Worm (Caenorhabditis elegans) whole organism, mixed stage, embryonic: ENCODE data around the gene gld-3.

ENCODE experiments used
- M03D4.4 ChIP-seq: sonication (generic microtip); optimal IDR thresholded peaks from 2 replicates; lab custom pipeline; 2017; ENCODE audit warnings: mild to moderate bottlenecking, missing genetic modification characterization, missing compliant biosample characterization
- bed-3 ChIP-seq: fragments of 200-800 bp; sonication (Bioruptor generic); optimal IDR thresholded peaks from 3 replicates; lab custom pipeline; 2018; ENCODE audit warnings: mild to moderate bottlenecking, missing genetic modification characterization, moderate library complexity, missing compliant biosample characterization
- blmp-1 ChIP-seq: fragments of 150-350 bp; optimal IDR thresholded peaks from 2 replicates; lab custom pipeline; 2014; ENCODE audit warnings: missing biosample characterization, missing genetic modification characterization
- ceh-39 ChIP-seq: fragments of 150-350 bp; optimal IDR thresholded peaks from 2 replicates; lab custom pipeline; 2014; ENCODE audit warnings: missing biosample characterization, missing genetic modification characterization
- ceh-83 ChIP-seq: fragments of 200-800 bp; sonication (Bioruptor generic); optimal IDR thresholded peaks from 2 replicates; lab custom pipeline; 2018; ENCODE audit warnings: mild to moderate bottlenecking, missing genetic modification characterization, missing compliant biosample characterization
- ces-1 ChIP-seq: fragments of 150-350 bp; optimal IDR thresholded peaks from 2 replicates; lab custom pipeline; 2014; ENCODE audit warnings: missing biosample characterization, missing genetic modification reagents, missing genetic modification characterization
- cnd-1 ChIP-seq: fragments of 200-800 bp; sonication (Bioruptor generic); optimal IDR thresholded peaks from 2 replicates; lab custom pipeline; 2018; ENCODE audit warnings: mild to moderate bottlenecking, missing genetic modification characterization, missing compliant biosample characterization
- drap-1 ChIP-seq: fragments of 200-800 bp; sonication (Bioruptor generic); optimal IDR thresholded peaks from 3 replicates; lab custom pipeline; 2018; ENCODE audit warnings: mild to moderate bottlenecking, missing genetic modification characterization, missing compliant biosample characterization
- elt-1 ChIP-seq: sonication (generic microtip); optimal IDR thresholded peaks from 2 replicates; lab custom pipeline; 2017; ENCODE audit warnings: missing genetic modification characterization, mild to moderate bottlenecking, missing compliant biosample characterization, antibody characterized with exemption, moderate library complexity, borderline replicate concordance; ENCODE audit not compliant: insufficient read depth
- elt-3 ChIP-seq: fragments of 150-350 bp; optimal IDR thresholded peaks from 2 replicates; lab custom pipeline; 2014; ENCODE audit warnings: missing biosample characterization, missing genetic modification characterization
- flh-1 ChIP-seq: fragments of 200-800 bp; sonication (Bioruptor generic); optimal IDR thresholded peaks from 2 replicates; lab custom pipeline; 2018; ENCODE audit warnings: mild to moderate bottlenecking, missing genetic modification characterization, moderate library complexity, missing compliant biosample characterization
- ham-2 ChIP-seq: fragments of 200-800 bp; sonication (Bioruptor generic); optimal IDR thresholded peaks from 2 replicates; lab custom pipeline; 2018; ENCODE audit warnings: mild to moderate bottlenecking, missing genetic modification characterization, missing compliant biosample characterization
- hlh-1 ChIP-seq: fragments of 150-350 bp; optimal IDR thresholded peaks from 2 replicates; lab custom pipeline; 2014; ENCODE audit warnings: missing biosample characterization, missing genetic modification reagents, missing genetic modification characterization
- lin-13 ChIP-seq: fragments of 150-350 bp; optimal IDR thresholded peaks from 2 replicates; lab custom pipeline; 2014; ENCODE audit warnings: missing biosample characterization, missing genetic modification characterization
- lin-32 ChIP-seq: fragments of 200-800 bp; sonication (Bioruptor generic); optimal IDR thresholded peaks from 2 replicates; lab custom pipeline; 2018; ENCODE audit warnings: mild to moderate bottlenecking, missing genetic modification characterization, missing compliant biosample characterization
- lsy-2 ChIP-seq: fragments of 150-350 bp; optimal IDR thresholded peaks from 2 replicates; lab custom pipeline; 2014; ENCODE audit warnings: missing biosample characterization, missing genetic modification characterization
- mab-5 ChIP-seq: fragments of 150-350 bp; optimal IDR thresholded peaks from 2 replicates; lab custom pipeline; 2014; ENCODE audit warnings: missing biosample characterization, missing genetic modification characterization
- mep-1 ChIP-seq: fragments of 150-350 bp; optimal IDR thresholded peaks from 2 replicates; lab custom pipeline; 2017; ENCODE audit warnings: missing biosample characterization, missing genetic modification reagents, missing genetic modification characterization, inconsistent platforms
- mls-2 ChIP-seq: sonication (generic microtip); optimal IDR thresholded peaks from 2 replicates; lab custom pipeline; 2016; ENCODE audit warnings: mild to moderate bottlenecking, missing genetic modification characterization, moderate library complexity, missing compliant biosample characterization
- nhr-12 ChIP-seq: fragments of 150-350 bp; optimal IDR thresholded peaks from 2 replicates; lab custom pipeline; 2014; ENCODE audit warnings: missing biosample characterization, missing genetic modification characterization
- nhr-237 ChIP-seq: fragments of 150-350 bp; optimal IDR thresholded peaks from 2 replicates; lab custom pipeline; 2014; ENCODE audit warnings: missing biosample characterization, missing genetic modification characterization
- nhr-76 ChIP-seq: sonication (generic microtip); optimal IDR thresholded peaks from 2 replicates; lab custom pipeline; 2017; ENCODE audit warnings: missing biosample characterization, missing genetic modification characterization
- pha-4 ChIP-seq: fragments of 150-350 bp; optimal IDR thresholded peaks from 2 replicates; lab custom pipeline; 2018; ENCODE audit warnings: missing biosample characterization, missing genetic modification reagents, missing genetic modification characterization
- sem-2 ChIP-seq: fragments of 200-800 bp; sonication (Bioruptor generic); optimal IDR thresholded peaks from 2 replicates; lab custom pipeline; 2018; ENCODE audit warnings: mild to moderate bottlenecking, missing genetic modification characterization, missing compliant biosample characterization
- snpc-4 ChIP-seq: fragments of 150-350 bp; optimal IDR thresholded peaks from 2 replicates; lab custom pipeline; 2014; ENCODE audit warnings: missing biosample characterization, missing genetic modification characterization
- sptf-1 ChIP-seq: sonication (generic microtip); optimal IDR thresholded peaks from 2 replicates; lab custom pipeline; 2017; ENCODE audit warnings: mild to moderate bottlenecking, missing genetic modification characterization, moderate library complexity, missing compliant biosample characterization
- tbx-8 ChIP-seq: fragments of 200-800 bp; sonication (Bioruptor generic); optimal IDR thresholded peaks from 2 replicates; lab custom pipeline; 2018; ENCODE audit warnings: mild to moderate bottlenecking, missing genetic modification characterization, moderate library complexity, missing compliant biosample characterization
- unc-120 ChIP-seq: sonication (generic microtip); optimal IDR thresholded peaks from 2 replicates; lab custom pipeline; 2017; ENCODE audit warnings: missing genetic modification characterization, missing compliant biosample characterization; ENCODE audit not compliant: poor library complexity, severe bottlenecking
- unc-39 ChIP-seq: fragments of 150-350 bp; optimal IDR thresholded peaks from 2 replicates; lab custom pipeline; 2014; ENCODE audit warnings: missing biosample characterization, missing genetic modification characterization
- zip-8 ChIP-seq: fragments of 150-350 bp; optimal IDR thresholded peaks from 2 replicates; lab custom pipeline; 2014; ENCODE audit warnings: missing biosample characterization, missing genetic modification characterization
- ztf-11 ChIP-seq: fragments of 150-350 bp; optimal IDR thresholded peaks from 2 replicates; lab custom pipeline; 2014; ENCODE audit warnings: missing biosample characterization, missing genetic modification characterization

Gene gld-3

DNA sequence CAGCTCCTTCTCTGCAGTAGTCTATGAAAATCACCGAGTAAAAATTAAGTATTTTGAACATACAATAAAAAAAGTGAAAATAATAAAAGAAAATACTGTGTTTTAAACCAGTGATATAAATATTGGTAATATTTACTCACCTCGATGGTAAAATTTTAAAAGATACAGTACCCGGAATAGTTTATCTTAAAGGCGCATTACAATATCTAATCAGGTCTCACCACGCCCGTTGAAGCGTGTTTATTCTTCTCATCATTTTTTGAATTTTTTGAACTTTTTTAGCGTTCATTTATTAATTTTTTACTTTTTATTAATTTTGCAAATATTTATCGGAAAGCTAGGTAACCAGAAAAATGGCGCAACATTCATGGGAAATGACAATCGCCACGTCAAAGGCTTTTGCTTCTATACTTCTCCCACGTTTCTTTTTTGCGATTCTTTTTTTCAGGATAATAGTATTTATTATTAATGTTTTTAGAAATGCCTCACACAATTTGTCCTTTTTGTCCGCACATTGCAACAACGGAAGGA lies 10.6 kb upstream of the gld-3 start, which contains the start of gene F10E7.2:
F10E7.2 (plus strand) TSS at position 481 of the 531 bp plus-strand sequence.
- TF ChIP-seq sem-2 (GFP tag; lab: Kevin White, UChicago) = no peak
- TF ChIP-seq ceh-39 (tag; lab: Kevin White, UChicago) = no peak
- TF ChIP-seq cnd-1 = no peak
- TF ChIP-seq bed-3 (GFP tag; lab: Kevin White, UChicago) = no peak
- TF ChIP-seq flh-1 (GFP tag; lab: Kevin White, UChicago) = no peak
- TF ChIP-seq snpc-4 = no peak
- TF ChIP-seq lin-13 = no peak
- no peak for TF ChIP-seq pha-4 (tag; lab: Kevin White, UChicago)
- TF ChIP-seq unc-39 (tag; lab: Kevin White, UChicago) = no peak
- TF ChIP-seq blmp-1 (tag; lab: Kevin White, UChicago) = no peak
- no peak for TF ChIP-seq nhr-76 (tag; lab: Kevin White, UChicago)
- no peak for TF ChIP-seq nhr-237
- TF ChIP-seq M03D4.4 (tag; lab: Kevin White, UChicago) = no peak

DNA sequence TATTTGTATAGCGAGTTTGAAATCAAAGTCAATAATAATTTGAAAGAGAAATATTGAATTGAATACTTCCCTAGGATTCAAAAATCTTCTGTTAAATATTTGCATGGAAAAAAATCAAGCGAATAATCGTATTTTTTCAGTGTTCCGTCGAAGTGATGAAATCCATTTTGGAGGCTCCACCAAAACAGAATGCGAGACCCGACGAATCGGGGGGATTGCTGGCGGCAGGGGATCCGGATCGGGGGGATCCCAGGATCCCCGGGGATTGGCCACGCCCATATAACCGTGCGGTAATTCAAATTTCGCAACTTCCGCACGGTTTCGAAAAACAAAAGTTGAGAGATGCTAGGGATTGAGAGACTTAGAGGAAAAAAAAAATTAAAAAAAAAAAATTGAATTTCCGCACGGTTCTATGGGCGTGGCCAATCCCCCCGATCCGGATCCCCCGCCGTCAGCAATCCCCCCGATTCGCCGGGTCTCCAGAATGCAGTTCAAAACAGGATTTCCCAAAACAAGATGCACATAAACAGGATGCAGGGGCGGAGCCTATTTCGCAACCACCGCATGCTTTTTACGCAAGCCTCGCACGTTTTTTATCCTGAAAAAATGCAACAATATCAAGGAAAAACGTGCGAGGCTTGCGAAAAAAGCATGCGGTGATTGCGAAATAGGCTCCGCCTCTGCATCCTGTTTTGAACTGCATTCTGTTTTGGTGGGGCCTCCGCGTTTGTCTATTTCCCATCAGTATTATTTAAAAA lies 9.6 kb upstream of the gld-3 start, which contains the start of gene F10E7.11:
F10E7.11 (minus strand) TSS at position 232 of the 758 bp plus-strand sequence.
- no peak for TF ChIP-seq nhr-76 (tag; lab: Kevin White, UChicago)
- peak; percentile 16 for TF ChIP-seq cnd-1
- TF ChIP-seq drap-1 (GFP tag; lab: Kevin White, UChicago) = no peak

DNA sequence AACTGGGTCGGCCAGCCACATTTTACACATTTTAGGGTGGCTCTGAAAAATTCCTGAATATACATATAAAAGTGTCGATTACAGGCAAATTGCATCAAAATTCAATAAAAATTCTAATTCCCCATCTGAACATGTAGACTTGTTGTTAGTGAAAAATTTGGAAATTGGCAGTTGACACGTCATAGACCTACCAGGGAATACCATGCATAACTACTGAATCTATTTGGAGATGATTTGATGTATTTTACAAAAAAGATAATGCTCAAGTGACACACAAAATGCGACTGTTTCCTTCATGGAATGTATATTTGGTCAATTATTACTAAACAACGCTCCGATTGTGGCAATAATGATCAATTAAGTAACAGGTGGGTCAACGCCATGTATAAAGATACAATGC lies 6.0 kb upstream of the gld-3 start, which contains the start of gene F10E7.1:
F10E7.1 (plus strand) TSS at position 301 of the 400 bp plus-strand sequence.
- no peak for TF ChIP-seq nhr-76 (tag; lab: Kevin White, UChicago)
- TF ChIP-seq zip-8 (tag; lab: Kevin White, UChicago) = no peak
- no peak for TF ChIP-seq sptf-1 (tag; lab: Kevin White, UChicago)
- no peak for TF ChIP-seq lsy-2 (tag; lab: Kevin White, UChicago)
- no peak for TF ChIP-seq snpc-4
- no peak for TF ChIP-seq mls-2
- TF ChIP-seq pha-4 (tag; lab: Kevin White, UChicago) = no peak
- no peak for TF ChIP-seq elt-1
- TF ChIP-seq hlh-1 (tag; lab: Kevin White, UChicago) = no peak
- TF ChIP-seq ces-1 (GFP tag; lab: Kevin White, UChicago) = no peak
- no peak for TF ChIP-seq M03D4.4 (tag; lab: Kevin White, UChicago)
- no peak for TF ChIP-seq elt-3 (tag; lab: Kevin White, UChicago)
- TF ChIP-seq lin-32 (GFP tag; lab: Kevin White, UChicago) = no peak
- no peak for TF ChIP-seq tbx-8 (GFP tag; lab: Kevin White, UChicago)
- no peak for TF ChIP-seq mab-5 (tag; lab: Kevin White, UChicago)
- no peak for TF ChIP-seq ham-2

- TF ChIP-seq mab-5 (tag; lab: Kevin White, UChicago) (no peak), nhr-12 (tag; lab: Kevin White, UChicago) (no peak), unc-120 (no peak), blmp-1 (tag; lab: Kevin White, UChicago) (no peak)
Measured at ce11 chrII:7139064-7139463, 6.6 kb downstream of the gld-3 start.

DNA sequence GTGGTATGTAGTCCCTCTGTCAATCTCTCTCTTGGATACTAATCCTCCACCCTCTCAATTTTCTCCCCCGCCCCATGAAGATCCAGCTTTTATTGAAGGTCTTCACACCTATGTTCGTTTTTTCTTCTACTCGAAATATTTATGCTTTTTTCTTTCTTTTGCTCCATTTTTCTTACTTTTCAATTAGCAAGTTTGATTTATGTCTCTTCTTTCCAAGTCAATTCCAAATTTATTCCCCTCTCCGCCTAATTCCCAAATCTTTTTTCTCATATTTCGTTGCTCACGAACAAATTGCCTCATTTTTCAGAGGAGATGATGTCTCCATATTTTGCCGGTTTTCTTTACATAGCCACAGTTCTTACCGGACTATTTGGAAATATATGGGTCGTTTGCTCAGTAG lies 11.9 kb downstream of the gld-3 start, which contains the start of gene npr-31:
npr-31 (plus strand) TSS at position 301 of the 400 bp plus-strand sequence.
- TF ChIP-seq mep-1 (tag; lab: Kevin White, UChicago) (no peak), bed-3 (GFP tag; lab: Kevin White, UChicago) (no peak), tbx-8 (GFP tag; lab: Kevin White, UChicago) (no peak), ceh-39 (tag; lab: Kevin White, UChicago) (no peak), blmp-1 (tag; lab: Kevin White, UChicago) (no peak), unc-39 (tag; lab: Kevin White, UChicago) (no peak), mab-5 (tag; lab: Kevin White, UChicago) (no peak), sem-2 (GFP tag; lab: Kevin White, UChicago) (no peak), flh-1 (GFP tag; lab: Kevin White, UChicago) (no peak), sptf-1 (tag; lab: Kevin White, UChicago) (no peak), nhr-76 (tag; lab: Kevin White, UChicago) (no peak), snpc-4 (no peak), drap-1 (GFP tag; lab: Kevin White, UChicago) (no peak), elt-3 (tag; lab: Kevin White, UChicago) (no peak), nhr-237 (no peak), lin-32 (GFP tag; lab: Kevin White, UChicago) (no peak), ztf-11 (tag; lab: Kevin White, UChicago) (no peak), ceh-83 (GFP tag; lab: Kevin White, UChicago) (no peak), unc-120 (no peak)
